Worm (Caenorhabditis elegans) whole organism, L2 larva: ENCODE data around the gene pmp-5.

Experiments
- lin-39 ChIP-seq: fragments of 150-350 bp; optimal IDR thresholded peaks from 2 replicates; lab custom pipeline; 2014; ENCODE audit warnings: missing biosample characterization, missing genetic modification reagents, missing genetic modification characterization
- lsy-2 ChIP-seq, 2 experiments: fragments of 150-350 bp in 1 of 2; sonication (generic microtip) in 1 of 2; optimal IDR thresholded peaks; 2 replicates each; lab custom pipeline; 2014 to 2017; ENCODE audit warnings: missing biosample characterization in 2 of 2, missing genetic modification characterization in 2 of 2
- mab-5 ChIP-seq: fragments of 150-350 bp; optimal IDR thresholded peaks from 2 replicates; lab custom pipeline; 2014; ENCODE audit warnings: missing biosample characterization, missing genetic modification characterization
- mdl-1 ChIP-seq, 2 experiments: fragments of 150-350 bp in 1 of 2; sonication (generic microtip) in 1 of 2; optimal IDR thresholded peaks; 2 replicates each; lab custom pipeline; 2017; ENCODE audit warnings: missing biosample characterization in 2 of 2, missing genetic modification characterization in 2 of 2
- nhr-12 ChIP-seq: fragments of 150-350 bp; optimal IDR thresholded peaks from 2 replicates; lab custom pipeline; 2014; ENCODE audit warnings: missing biosample characterization, missing genetic modification characterization
- unc-62 ChIP-seq: fragments of 150-350 bp; optimal IDR thresholded peaks from 2 replicates; lab custom pipeline; 2014; ENCODE audit warnings: missing biosample characterization, missing genetic modification reagents, missing genetic modification characterization
- ztf-11 ChIP-seq: sonication (generic microtip); optimal IDR thresholded peaks from 2 replicates; lab custom pipeline; 2017; ENCODE audit warnings: missing biosample characterization, missing genetic modification characterization

- TF ChIP-seq lin-39 (tag; lab: Kevin White, UChicago) (no peak), mdl-1 (tag; optimal IDR thresholded peaks at IDR 0.05; lab: Kevin White, UChicago) (no peak), mab-5 (tag; lab: Kevin White, UChicago) (no peak), nhr-12 (no peak), ztf-11 (tag; lab: Kevin White, UChicago) (no peak), lsy-2 (tag; optimal IDR thresholded peaks at IDR 0.05; lab: Kevin White, UChicago) (no peak), unc-62 (no peak)
Observed at ce11 chrV:6614968-6615367, 50.6 kb downstream of the pmp-5 start.
